Fruit fly (Drosophila melanogaster) whole organism, prepupa: ENCODE data around the gene Amacr.

Experiments used
- Blimp-1 ChIP-seq: fragments of 200-800 bp; sonication (Bioruptor generic); optimal IDR thresholded peaks from 3 replicates; lab custom pipeline; 2017; ENCODE audit warnings: missing biosample characterization, missing genetic modification characterization, mild to moderate bottlenecking, moderate library complexity, missing genetic modification reagents
- CG10631 ChIP-seq: fragments of 200-800 bp; sonication (Bioruptor generic); optimal IDR thresholded peaks from 2 replicates; lab custom pipeline; 2016; ENCODE audit warnings: missing biosample characterization, missing genetic modification characterization
- CG10669 ChIP-seq: fragments of 200-800 bp; sonication (Bioruptor generic); optimal IDR thresholded peaks from 3 replicates; lab custom pipeline; 2018; ENCODE audit warnings: missing biosample characterization, mild to moderate bottlenecking, missing genetic modification characterization, moderate library complexity
- CG11294 ChIP-seq: fragments of 200-800 bp; sonication (Bioruptor generic); IDR thresholded peaks from 2 replicates; pipeline ENCODE4 v1.3.6; 2022; ENCODE audit warnings: missing biosample characterization, missing genetic modification characterization
- CG11762 ChIP-seq: fragments of 200-800 bp; sonication (Bioruptor generic); optimal IDR thresholded peaks from 3 replicates; lab custom pipeline; 2016; ENCODE audit warnings: missing biosample characterization, missing genetic modification characterization; ENCODE audit not compliant: insufficient read depth
- CG15336 ChIP-seq: fragments of 200-800 bp; sonication (Bioruptor generic); IDR thresholded peaks from 2 replicates; pipeline ENCODE4 v1.3.6; 2022; ENCODE audit warnings: missing biosample characterization, missing genetic modification characterization
- CG1621 ChIP-seq: fragments of 200-800 bp; sonication (Bioruptor generic); optimal IDR thresholded peaks from 3 replicates; lab custom pipeline; 2018; ENCODE audit warnings: missing biosample characterization, mild to moderate bottlenecking, missing genetic modification characterization
- CG16779 ChIP-seq: fragments of 200-800 bp; sonication (Bioruptor generic); optimal IDR thresholded peaks from 3 replicates; lab custom pipeline; 2017; ENCODE audit warnings: missing biosample characterization, mild to moderate bottlenecking, missing genetic modification characterization
- CG31627 ChIP-seq: fragments of 200-800 bp; sonication (Bioruptor generic); optimal IDR thresholded peaks from 3 replicates; lab custom pipeline; 2016; ENCODE audit warnings: missing biosample characterization, missing genetic modification characterization
- CG32006 ChIP-seq: fragments of 200-800 bp; sonication (Bioruptor generic); optimal IDR thresholded peaks from 3 replicates; lab custom pipeline; 2017; ENCODE audit warnings: missing biosample characterization, mild to moderate bottlenecking, missing genetic modification characterization
- CG3919 ChIP-seq: fragments of 200-800 bp; sonication (Bioruptor generic); optimal IDR thresholded peaks from 3 replicates; lab custom pipeline; 2016; ENCODE audit warnings: missing biosample characterization, missing genetic modification characterization
- CG4318 ChIP-seq: fragments of 200-800 bp; sonication (Bioruptor generic); optimal IDR thresholded peaks from 3 replicates; lab custom pipeline; 2017; ENCODE audit warnings: missing biosample characterization, mild to moderate bottlenecking, missing genetic modification characterization
- CG6163 ChIP-seq: fragments of 200-800 bp; sonication (Bioruptor generic); IDR thresholded peaks from 3 replicates; pipeline ENCODE4 v1.3.6; 2022; ENCODE audit warnings: missing biosample characterization, missing genetic modification characterization
- CG6276 ChIP-seq: fragments of 200-800 bp; sonication (Bioruptor generic); optimal IDR thresholded peaks from 2 replicates; lab custom pipeline; 2017; ENCODE audit warnings: missing biosample characterization, mild to moderate bottlenecking, missing genetic modification characterization
- CG6792 ChIP-seq: fragments of 200-800 bp; sonication (Bioruptor generic); optimal IDR thresholded peaks from 3 replicates; lab custom pipeline; 2016; ENCODE audit warnings: missing biosample characterization, missing genetic modification characterization
- CG8119 ChIP-seq: fragments of 200-800 bp; sonication (Bioruptor generic); IDR thresholded peaks from 3 replicates; pipeline ENCODE4 v1.3.6; 2022; ENCODE audit warnings: missing biosample characterization, missing genetic modification characterization
- CG8632 ChIP-seq: fragments of 200-800 bp; sonication (Bioruptor generic); optimal IDR thresholded peaks from 3 replicates; lab custom pipeline; 2016; ENCODE audit warnings: missing biosample characterization, missing genetic modification characterization
- Eip75B ChIP-seq: fragments of 200-800 bp; sonication (Bioruptor generic); optimal IDR thresholded peaks from 3 replicates; lab custom pipeline; 2016; ENCODE audit warnings: missing biosample characterization, missing genetic modification characterization
- Eip78C ChIP-seq: fragments of 200-800 bp; sonication (Bioruptor generic); peaks from one replicate; lab custom pipeline; 2016; ENCODE audit warnings: missing biosample characterization, missing genetic modification characterization
- Eip93F ChIP-seq: fragments of 200-800 bp; sonication (Bioruptor generic); optimal IDR thresholded peaks from 2 replicates; lab custom pipeline; 2016; ENCODE audit warnings: missing biosample characterization, mild to moderate bottlenecking, missing genetic modification characterization
- Ets96B ChIP-seq: fragments of 200-800 bp; optimal IDR thresholded peaks from 2 replicates; lab custom pipeline; 2019; ENCODE audit warnings: missing biosample characterization, mild to moderate bottlenecking, missing genetic modification characterization, moderate library complexity
- Gug ChIP-seq: fragments of 200-800 bp; sonication (Bioruptor generic); IDR thresholded peaks from 2 replicates; pipeline ENCODE4 v1.3.6; 2022; ENCODE audit warnings: missing biosample characterization, missing genetic modification characterization
- Hr38 ChIP-seq: sonication (Bioruptor generic); optimal IDR thresholded peaks from 2 replicates; lab custom pipeline; 2016; ENCODE audit warnings: missing biosample characterization, missing genetic modification characterization
- Hr4 ChIP-seq: fragments of 200-800 bp; sonication (Bioruptor generic); optimal IDR thresholded peaks from 3 replicates; lab custom pipeline; 2016; ENCODE audit warnings: missing biosample characterization, missing genetic modification characterization
- Lpt ChIP-seq: fragments of 200-800 bp; sonication (Bioruptor generic); optimal IDR thresholded peaks from 3 replicates; lab custom pipeline; 2016; ENCODE audit warnings: missing biosample characterization, missing genetic modification characterization
- Met ChIP-seq: fragments of 200-800 bp; sonication (Bioruptor generic); optimal IDR thresholded peaks from 3 replicates; lab custom pipeline; 2016; ENCODE audit warnings: missing biosample characterization, missing genetic modification characterization
- OdsH ChIP-seq: fragments of 200-800 bp; sonication (Bioruptor generic); optimal IDR thresholded peaks from 3 replicates; lab custom pipeline; 2016; ENCODE audit warnings: missing biosample characterization, missing genetic modification characterization
- Smox ChIP-seq: fragments of 200-800 bp; sonication (Bioruptor generic); optimal IDR thresholded peaks from 3 replicates; lab custom pipeline; 2016; ENCODE audit warnings: missing biosample characterization, missing genetic modification characterization
- Sox14 ChIP-seq: fragments of 200-800 bp; sonication (Bioruptor generic); optimal IDR thresholded peaks from 3 replicates; lab custom pipeline; 2016; ENCODE audit warnings: missing biosample characterization, missing genetic modification characterization
- achi ChIP-seq: fragments of 200-800 bp; sonication (Bioruptor generic); optimal IDR thresholded peaks from 3 replicates; lab custom pipeline; 2016; ENCODE audit warnings: missing biosample characterization, missing genetic modification characterization
- acj6 ChIP-seq: fragments of 200-800 bp; sonication (Bioruptor generic); optimal IDR thresholded peaks from 3 replicates; lab custom pipeline; 2016; ENCODE audit warnings: missing biosample characterization, missing genetic modification characterization
- dac ChIP-seq: fragments of 200-800 bp; sonication (Bioruptor generic); optimal IDR thresholded peaks from 2 replicates; lab custom pipeline; 2017; ENCODE audit warnings: missing biosample characterization, mild to moderate bottlenecking, missing genetic modification characterization
- dsx ChIP-seq: fragments of 200-800 bp; optimal IDR thresholded peaks from 3 replicates; lab custom pipeline; 2019; ENCODE audit warnings: missing biosample characterization, mild to moderate bottlenecking, missing genetic modification characterization, moderate library complexity; ENCODE audit not compliant: poor library complexity, severe bottlenecking
- eg ChIP-seq: fragments of 200-800 bp; sonication (Bioruptor generic); IDR thresholded peaks from 3 replicates; pipeline ENCODE4 v1.3.6; 2022; ENCODE audit warnings: missing biosample characterization, missing genetic modification characterization
- fd59A ChIP-seq: fragments of 200-800 bp; sonication (Bioruptor generic); optimal IDR thresholded peaks from 2 replicates; lab custom pipeline; 2017; ENCODE audit warnings: missing biosample characterization, mild to moderate bottlenecking, missing genetic modification characterization, missing genetic modification reagents
- fd85E ChIP-seq: fragments of 200-800 bp; sonication (Bioruptor generic); optimal IDR thresholded peaks from 3 replicates; lab custom pipeline; 2016; ENCODE audit warnings: missing biosample characterization, missing genetic modification characterization
- pdm3 ChIP-seq: fragments of 200-800 bp; sonication (Bioruptor generic); optimal IDR thresholded peaks from 3 replicates; lab custom pipeline; 2016; ENCODE audit warnings: missing biosample characterization, missing genetic modification characterization
- salr ChIP-seq, 2 experiments: fragments of 200-800 bp; sonication (Bioruptor generic); optimal IDR thresholded peaks; 3 replicates each; lab custom pipeline; 2016 to 2018; ENCODE audit warnings: missing biosample characterization in 2 of 2, missing genetic modification characterization in 2 of 2, mild to moderate bottlenecking in 1 of 2
- ss ChIP-seq, 2 experiments: fragments of 200-800 bp; sonication (Bioruptor generic); optimal IDR thresholded peaks; 2 replicates in 1 of 2; 3 replicates in 1 of 2; lab custom pipeline; 2017 to 2018; ENCODE audit warnings: mild to moderate bottlenecking in 2 of 2, missing biosample characterization in 2 of 2, missing genetic modification characterization in 2 of 2, moderate library complexity in 1 of 2
- svp ChIP-seq: fragments of 200-800 bp; sonication (Bioruptor generic); peaks from one replicate; lab custom pipeline; 2016; ENCODE audit warnings: missing biosample characterization, missing genetic modification characterization
- topi ChIP-seq: fragments of 200-800 bp; sonication (Bioruptor generic); optimal IDR thresholded peaks from 3 replicates; lab custom pipeline; 2016; ENCODE audit warnings: missing biosample characterization, missing genetic modification characterization

Gene Amacr

DNA sequence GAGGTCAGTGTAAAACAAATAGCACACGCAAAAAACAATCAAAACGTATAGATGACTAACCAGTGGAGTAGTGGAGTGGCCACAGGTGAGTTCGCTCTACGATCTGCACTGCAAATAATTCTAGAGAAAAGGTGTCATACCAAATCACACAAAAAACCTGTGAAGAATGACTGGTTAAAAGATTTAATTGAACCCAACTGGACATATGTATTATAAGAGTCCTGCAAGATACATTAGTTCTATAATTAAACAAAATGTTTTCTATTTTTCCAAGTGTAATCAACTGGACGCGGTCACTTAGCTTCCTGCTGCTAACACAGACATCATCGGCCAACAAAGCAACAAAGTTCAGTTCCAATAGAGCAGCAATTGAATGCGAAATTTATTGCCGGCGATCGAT lies 28.1 kb downstream of the Amacr start:
- TF ChIP-seq svp (GFP tag; lab: Kevin White, UChicago) (peak; percentile 36), dac (GFP tag; lab: Kevin White, UChicago) (no peak), CG11762 (GFP tag; lab: Kevin White, UChicago) (no peak), CG15336 (GFP tag; lab: Robert Waterston, UW) (peak; percentile 58), CG6163 (GFP tag; lab: Robert Waterston, UW) (0 out of 3 replicates have a peak, but pooled peaks have one; percentile 38), eg (GFP tag; lab: Robert Waterston, UW) (0 out of 3 replicates have a peak, but pooled peaks have one; percentile 33), CG31627 (no peak), Gug (GFP tag; lab: Robert Waterston, UW) (0 out of 2 replicates have a peak, but pooled peaks have one; percentile 51)

DNA sequence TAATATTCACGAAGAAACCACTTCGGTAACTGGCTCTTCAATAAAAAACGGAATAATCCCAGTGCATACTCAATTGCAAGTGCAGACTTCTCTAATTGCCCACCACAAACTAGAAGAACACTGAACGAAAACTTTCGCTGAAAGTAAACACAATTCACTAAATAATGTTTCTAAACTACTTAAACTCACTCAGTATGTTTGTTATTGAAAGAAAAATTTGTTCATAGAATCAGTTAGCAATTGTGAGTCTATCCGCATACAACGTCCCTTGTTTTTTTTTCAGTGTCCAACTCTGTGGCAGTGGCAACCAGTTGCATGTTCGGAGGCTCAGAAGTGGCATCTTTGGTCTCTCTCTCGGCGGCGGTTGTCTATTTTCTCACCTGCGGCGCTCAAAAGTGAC lies 30.7 kb downstream of the Amacr start:
- TF ChIP-seq topi (no peak), Ets96B (tag; lab: Kevin White, UChicago) (peak; percentile 50), dac (GFP tag; lab: Kevin White, UChicago) (peak; percentile 42), CG32006 (GFP tag; lab: Kevin White, UChicago) (peak; percentile 87), acj6 (GFP tag; lab: Kevin White, UChicago) (peak; percentile 38), fd85E (GFP tag; lab: Kevin White, UChicago) (no peak), CG6792 (GFP tag; lab: Kevin White, UChicago) (no peak), CG1621 (tag; lab: Kevin White, UChicago) (peak; percentile 25), CG10669 (no peak), OdsH (GFP tag; lab: Kevin White, UChicago) (peak; percentile 57), CG11762 (GFP tag; lab: Kevin White, UChicago) (peak; percentile 13), fd59A (GFP tag; lab: Kevin White, UChicago) (peak; percentile 33), Eip93F (no peak), Lpt (peak; percentile 75), salr (GFP tag; optimal IDR thresholded peaks at IDR 0.05; lab: Kevin White, UChicago) (peak; percentile 18 to 76), CG6163 (GFP tag; lab: Robert Waterston, UW) (peak; percentile 89), pdm3 (GFP tag; lab: Kevin White, UChicago) (peak; percentile 54), achi (GFP tag; lab: Kevin White, UChicago) (peak; percentile 64), CG3919 (peak; percentile 78), CG15336 (GFP tag; lab: Robert Waterston, UW) (peak; percentile 85), Smox (GFP tag; lab: Kevin White, UChicago) (no peak), dsx (GFP tag; lab: Kevin White, UChicago) (peak; percentile 43), CG6276 (peak; percentile 79), Blimp-1 (GFP tag; lab: Kevin White, UChicago) (no peak), Sox14 (peak; percentile 67), Eip75B (GFP tag; lab: Kevin White, UChicago) (peak; percentile 44), eg (GFP tag; lab: Robert Waterston, UW) (peak; percentile 89), CG8632 (GFP tag; lab: Kevin White, UChicago) (no peak), CG11294 (GFP tag; lab: Robert Waterston, UW) (peak; percentile 65), Eip78C (GFP tag; lab: Kevin White, UChicago) (peak; percentile 91), ss (GFP tag; optimal IDR thresholded peaks at IDR 0.05; lab: Kevin White, UChicago) (peak in 1 of 2 experiments; percentile 45), Gug (GFP tag; lab: Robert Waterston, UW) (peak; percentile 79), CG10631 (peak; percentile 61), CG4318 (GFP tag; lab: Kevin White, UChicago) (peak; percentile 39), CG16779 (tag; lab: Kevin White, UChicago) (peak; percentile 32), CG8119 (GFP tag; lab: Robert Waterston, UW) (peak; percentile 77), Hr38 (GFP tag; lab: Kevin White, UChicago) (no peak), Met (GFP tag; lab: Kevin White, UChicago) (no peak), Hr4 (GFP tag; lab: Kevin White, UChicago) (peak; percentile 81)
